Worm (Caenorhabditis elegans) whole organism, L4 larva: ENCODE data around the gene F22F7.2.
A peak's percentile ranks its signal among the peaks of the same experiment; 100 is the strongest.

Experiments used
- F10B5.3 ChIP-seq: sonication (generic microtip); optimal IDR thresholded peaks from 2 replicates; lab custom pipeline; 2016; ENCODE audit warnings: mild to moderate bottlenecking, missing genetic modification characterization, missing compliant biosample characterization
- F44E2.7 ChIP-seq: fragments of 200-800 bp; sonication (Bioruptor generic); IDR thresholded peaks from 2 replicates; pipeline ENCODE4 v2.1.2; 2022; ENCODE audit warnings: missing genetic modification characterization, missing compliant biosample characterization
- Y48G9A.11 ChIP-seq: fragments of 200-800 bp; sonication (Bioruptor generic); IDR thresholded peaks from 2 replicates; pipeline ENCODE4 v1.3.6; 2022; ENCODE audit warnings: missing genetic modification reagents, missing genetic modification characterization, missing compliant biosample characterization
- Y5F2A.4 ChIP-seq: fragments of 200-800 bp; sonication (Bioruptor generic); optimal IDR thresholded peaks from 2 replicates; lab custom pipeline; 2018; ENCODE audit warnings: mild to moderate bottlenecking, missing genetic modification characterization, missing compliant biosample characterization
- ZK337.2 ChIP-seq: fragments of 200-800 bp; sonication (Bioruptor generic); IDR thresholded peaks from 2 replicates; pipeline ENCODE4 v1.3.6; 2022; ENCODE audit warnings: missing genetic modification reagents, missing genetic modification characterization, missing compliant biosample characterization
- aha-1 ChIP-seq: fragments of 150-350 bp; peaks from one replicate; lab custom pipeline; 2014; ENCODE audit warnings: missing biosample characterization, missing genetic modification characterization
- aly-2 ChIP-seq: sonication (generic microtip); optimal IDR thresholded peaks from 2 replicates; lab custom pipeline; 2018; ENCODE audit warnings: missing biosample characterization, missing genetic modification characterization
- attf-4 ChIP-seq: sonication (generic microtip); optimal IDR thresholded peaks from 3 replicates; lab custom pipeline; 2017; ENCODE audit warnings: missing biosample characterization, missing genetic modification characterization
- ceh-20 ChIP-seq: fragments of 200-800 bp; sonication (Bioruptor generic); IDR thresholded peaks from 2 replicates; pipeline ENCODE4 v1.3.6; 2022; ENCODE audit warnings: missing genetic modification reagents, missing genetic modification characterization, missing compliant biosample characterization
- ceh-44 ChIP-seq: fragments of 200-800 bp; sonication (Bioruptor generic); IDR thresholded peaks from 2 replicates; pipeline ENCODE4 v1.3.6; 2022; ENCODE audit warnings: missing genetic modification reagents, missing genetic modification characterization, missing compliant biosample characterization
- ceh-82 ChIP-seq: sonication (generic microtip); optimal IDR thresholded peaks from 2 replicates; lab custom pipeline; 2017; ENCODE audit warnings: missing biosample characterization, missing genetic modification characterization
- daf-16 ChIP-seq, 3 experiments: sonication (generic microtip); optimal IDR thresholded peaks; 2 replicates each; lab custom pipeline; 2016 to 2017; ENCODE audit warnings: missing genetic modification characterization in 3 of 3, missing genetic modification reagents in 3 of 3, mild to moderate bottlenecking in 2 of 3, missing compliant biosample characterization in 2 of 3, missing biosample characterization in 1 of 3, moderate library complexity in 1 of 3
- dmd-6 ChIP-seq: fragments of 200-800 bp; sonication (Bioruptor generic); IDR thresholded peaks from 2 replicates; pipeline ENCODE4 v1.3.6; 2022; ENCODE audit warnings: missing genetic modification reagents, missing genetic modification characterization, missing compliant biosample characterization
- dmd-8 ChIP-seq: fragments of 200-800 bp; sonication (Bioruptor generic); IDR thresholded peaks from 2 replicates; pipeline ENCODE4 v1.3.6; 2022; ENCODE audit warnings: missing genetic modification characterization, missing compliant biosample characterization
- dve-1 ChIP-seq: sonication (generic microtip); optimal IDR thresholded peaks from 2 replicates; lab custom pipeline; 2017; ENCODE audit warnings: antibody characterized with exemption, mild to moderate bottlenecking, missing genetic modification characterization, missing compliant biosample characterization; ENCODE audit not compliant: insufficient read depth
- egl-43 ChIP-seq: fragments of 200-800 bp; sonication (Bioruptor generic); IDR thresholded peaks from 2 replicates; pipeline ENCODE4 v1.3.6; 2022; ENCODE audit warnings: missing genetic modification reagents, missing genetic modification characterization, missing compliant biosample characterization
- fkh-10 ChIP-seq: fragments of 150-350 bp; optimal IDR thresholded peaks from 2 replicates; lab custom pipeline; 2014; ENCODE audit warnings: missing biosample characterization, missing genetic modification reagents, missing genetic modification characterization
- hif-1 ChIP-seq, 2 experiments: sonication (generic microtip); optimal IDR thresholded peaks; 2 replicates each; lab custom pipeline; 2016 to 2017; ENCODE audit warnings: missing compliant biosample characterization in 2 of 2, missing genetic modification characterization in 2 of 2, missing genetic modification reagents in 2 of 2, missing genotype in 2 of 2, mild to moderate bottlenecking in 1 of 2
- hlh-11 ChIP-seq: fragments of 200-800 bp; sonication (Bioruptor generic); optimal IDR thresholded peaks from 2 replicates; lab custom pipeline; 2018; ENCODE audit warnings: mild to moderate bottlenecking, missing genetic modification characterization, missing compliant biosample characterization
- hlh-30 ChIP-seq: sonication (generic microtip); optimal IDR thresholded peaks from 2 replicates; lab custom pipeline; 2017; ENCODE audit warnings: antibody characterized with exemption, mild to moderate bottlenecking, missing genetic modification characterization, missing compliant biosample characterization; ENCODE audit not compliant: insufficient read depth
- hmg-1.1 ChIP-seq: fragments of 200-800 bp; sonication (Bioruptor generic); IDR thresholded peaks from 2 replicates; pipeline ENCODE4 v1.3.6; 2022; ENCODE audit warnings: missing genetic modification reagents, missing genetic modification characterization, missing compliant biosample characterization
- lin-1 ChIP-seq: fragments of 200-800 bp; sonication (Bioruptor generic); IDR thresholded peaks from 2 replicates; pipeline ENCODE4 v1.3.6; 2022; ENCODE audit warnings: missing genetic modification reagents, missing genetic modification characterization, missing compliant biosample characterization
- lin-38 ChIP-seq: fragments of 200-800 bp; sonication (Bioruptor generic); IDR thresholded peaks from 2 replicates; pipeline ENCODE4 v1.3.6; 2022; ENCODE audit warnings: missing genetic modification reagents, missing genetic modification characterization, missing compliant biosample characterization
- lir-3 ChIP-seq: sonication (generic microtip); optimal IDR thresholded peaks from 2 replicates; lab custom pipeline; 2016; ENCODE audit warnings: mild to moderate bottlenecking, missing genetic modification characterization, missing compliant biosample characterization
- lsy-2 ChIP-seq, 2 experiments: fragments of 150-350 bp in 1 of 2; sonication (generic microtip) in 1 of 2; optimal IDR thresholded peaks; 2 replicates each; lab custom pipeline; 2014 to 2017; ENCODE audit warnings: missing biosample characterization in 2 of 2, missing genetic modification characterization in 2 of 2
- madf-5 ChIP-seq, 2 experiments: fragments of 200-800 bp; sonication (Bioruptor generic); IDR thresholded peaks; 2 replicates each; pipeline ENCODE4 v1.3.6; 2022; ENCODE audit warnings: missing compliant biosample characterization in 2 of 2, missing genetic modification characterization in 2 of 2
- mdl-1 ChIP-seq, 2 experiments: fragments of 150-350 bp in 1 of 2; sonication (generic microtip) in 1 of 2; optimal IDR thresholded peaks; 2 replicates each; lab custom pipeline; 2014 to 2017; ENCODE audit warnings: missing biosample characterization in 2 of 2, missing genetic modification characterization in 2 of 2
- mep-1 ChIP-seq: fragments of 150-350 bp; sonication (generic microtip); optimal IDR thresholded peaks from 3 replicates; lab custom pipeline; 2014; ENCODE audit warnings: missing biosample characterization, missing genetic modification characterization
- mes-2 ChIP-seq: sonication (generic microtip); optimal IDR thresholded peaks from 2 replicates; lab custom pipeline; 2016; ENCODE audit warnings: missing genotype, mild to moderate bottlenecking, missing genetic modification characterization, missing compliant biosample characterization; ENCODE audit not compliant: poor library complexity, severe bottlenecking
- nhr-10 ChIP-seq: fragments of 150-350 bp; optimal IDR thresholded peaks from 2 replicates; lab custom pipeline; 2014; ENCODE audit warnings: missing biosample characterization, missing genetic modification characterization
- nhr-102 ChIP-seq: sonication (generic microtip); optimal IDR thresholded peaks from 2 replicates; lab custom pipeline; 2016; ENCODE audit warnings: mild to moderate bottlenecking, missing genetic modification characterization, moderate library complexity, missing compliant biosample characterization
- nhr-11 ChIP-seq: fragments of 150-350 bp; optimal IDR thresholded peaks from 2 replicates; lab custom pipeline; 2014; ENCODE audit warnings: missing biosample characterization, missing genetic modification characterization
- nhr-28 ChIP-seq: fragments of 150-350 bp; optimal IDR thresholded peaks from 2 replicates; lab custom pipeline; 2014; ENCODE audit warnings: missing biosample characterization, missing genetic modification characterization
- pqm-1 ChIP-seq: sonication (generic microtip); optimal IDR thresholded peaks from 2 replicates; lab custom pipeline; 2017; ENCODE audit warnings: missing biosample characterization, missing genetic modification characterization
- rbr-2 ChIP-seq: sonication (generic microtip); optimal IDR thresholded peaks from 2 replicates; lab custom pipeline; 2016; ENCODE audit warnings: missing genotype, missing genetic modification characterization, missing compliant biosample characterization
- saeg-2 ChIP-seq: fragments of 200-800 bp; sonication (Bioruptor generic); IDR thresholded peaks from 2 replicates; pipeline ENCODE4 v1.3.6; 2022; ENCODE audit warnings: missing genetic modification reagents, missing genetic modification characterization, missing compliant biosample characterization
- set-16 ChIP-seq: fragments of 200-800 bp; sonication (Bioruptor generic); IDR thresholded peaks from 2 replicates; pipeline ENCODE4 v1.3.6; 2022; ENCODE audit warnings: missing genetic modification reagents, missing genetic modification characterization, missing compliant biosample characterization
- snpc-1.2 ChIP-seq: fragments of 200-800 bp; sonication (Bioruptor generic); IDR thresholded peaks from 2 replicates; pipeline ENCODE4 v1.3.6; 2022; ENCODE audit warnings: missing genetic modification reagents, missing genetic modification characterization, missing compliant biosample characterization
- snpc-4 ChIP-seq: fragments of 150-350 bp; optimal IDR thresholded peaks from 2 replicates; lab custom pipeline; 2014; ENCODE audit warnings: missing biosample characterization, missing genetic modification characterization
- tag-97 ChIP-seq: fragments of 200-800 bp; sonication (Bioruptor generic); IDR thresholded peaks from 2 replicates; pipeline ENCODE4 v1.3.6; 2022; ENCODE audit warnings: missing genetic modification characterization, missing compliant biosample characterization
- tra-1 ChIP-seq: fragments of 200-800 bp; sonication (Bioruptor generic); IDR thresholded peaks from 2 replicates; pipeline ENCODE4 v1.3.6; 2022; ENCODE audit warnings: missing genetic modification reagents, missing genetic modification characterization, missing compliant biosample characterization
- unc-39 ChIP-seq: sonication (generic microtip); optimal IDR thresholded peaks from 2 replicates; lab custom pipeline; 2017; ENCODE audit warnings: missing biosample characterization, missing genetic modification characterization
- vab-7 ChIP-seq: fragments of 200-800 bp; sonication (Bioruptor generic); IDR thresholded peaks from 2 replicates; pipeline ENCODE4 v1.3.6; 2022; ENCODE audit warnings: missing genetic modification reagents, missing genetic modification characterization, missing compliant biosample characterization
- zag-1 ChIP-seq: fragments of 150-350 bp; optimal IDR thresholded peaks from 2 replicates; lab custom pipeline; 2014; ENCODE audit warnings: missing biosample characterization, missing genetic modification characterization
- zfp-2 ChIP-seq: sonication (generic microtip); optimal IDR thresholded peaks from 2 replicates; lab custom pipeline; 2016; ENCODE audit warnings: mild to moderate bottlenecking, missing genetic modification characterization, missing compliant biosample characterization
- ztf-11 ChIP-seq: fragments of 150-350 bp; optimal IDR thresholded peaks from 2 replicates; lab custom pipeline; 2014; ENCODE audit warnings: missing biosample characterization, missing genetic modification characterization

F22F7.2 gene

DNA sequence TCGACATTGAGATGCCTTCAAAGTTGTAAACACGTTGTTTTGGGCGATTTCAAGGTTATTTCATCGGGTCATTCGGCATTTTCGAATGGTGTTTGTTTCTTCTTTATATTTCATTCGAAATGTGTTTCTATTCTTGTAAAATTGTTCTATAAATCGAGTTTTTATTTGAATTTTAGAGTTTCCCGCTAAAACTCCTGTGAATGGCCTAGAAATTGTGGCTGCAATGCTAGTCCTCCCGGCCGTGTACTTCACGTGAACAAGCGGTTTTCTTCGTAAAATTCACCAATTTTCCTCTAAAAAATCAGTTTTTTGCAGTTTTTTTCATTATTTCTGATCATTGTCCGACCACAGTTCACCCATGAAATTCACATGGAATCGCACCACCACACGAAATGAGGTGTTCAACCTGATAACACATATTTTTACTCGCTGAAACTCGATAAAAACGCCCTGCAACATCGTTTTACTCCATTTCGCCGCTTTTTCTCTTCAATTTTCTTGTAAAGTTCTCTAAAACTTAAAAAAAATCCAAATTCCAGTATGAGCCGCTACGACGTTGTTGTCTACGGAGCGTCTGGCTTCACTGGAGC, 4.5 kb downstream of the F22F7.2 start, which contains the start of gene ldp-1 (continued):
- peak; percentile 34 for TF ChIP-seq hlh-11
- no peak for TF ChIP-seq saeg-2 (GFP tag; lab: Robert Waterston, UW)
- peak; percentile 48 for TF ChIP-seq dmd-6
- no peak for TF ChIP-seq nhr-102 (tag; lab: Kevin White, UChicago)
- no peak for TF ChIP-seq aly-2 (tag; lab: Kevin White, UChicago)
- TF ChIP-seq rbr-2 (tag; lab: Kevin White, UChicago): peak; percentile 13
- TF ChIP-seq lin-38: peak; percentile 64
- peak; percentile 10 for TF ChIP-seq mep-1
- TF ChIP-seq dve-1 (tag; lab: Kevin White, UChicago): peak; percentile 20
- TF ChIP-seq lin-1 (GFP tag; lab: Robert Waterston, UW): no peak
- TF ChIP-seq tag-97: no peak
- no peak for TF ChIP-seq snpc-4
- TF ChIP-seq dmd-8 (GFP tag; lab: Robert Waterston, UW): no peak
- no peak for TF ChIP-seq vab-7 (GFP tag; lab: Robert Waterston, UW)
- peak; percentile 97 for TF ChIP-seq mes-2 (tag; lab: Kevin White, UChicago)
- peak in 1 of 2 experiments; percentile 73 for TF ChIP-seq lsy-2 (tag; optimal IDR thresholded peaks at IDR 0.05; lab: Kevin White, UChicago)
- no peak for TF ChIP-seq zfp-2 (tag; lab: Kevin White, UChicago)
- no peak for TF ChIP-seq nhr-10 (tag; lab: Kevin White, UChicago)
- TF ChIP-seq attf-4 (tag; lab: Kevin White, UChicago): no peak
- TF ChIP-seq daf-16 (GFP tag; optimal IDR thresholded peaks at IDR 0.05; lab: Kevin White, UChicago): no peak
- TF ChIP-seq daf-16 (tag; optimal IDR thresholded peaks at IDR 0.05; lab: Kevin White, UChicago): no peak
- TF ChIP-seq hif-1 (tag; optimal IDR thresholded peaks at IDR 0.05; lab: Kevin White, UChicago): peak in 1 of 2 experiments; percentile 78
- TF ChIP-seq ztf-11: no peak
- TF ChIP-seq F10B5.3 (tag; lab: Kevin White, UChicago): no peak
- no peak for TF ChIP-seq zag-1
- TF ChIP-seq snpc-1.2 (GFP tag; lab: Robert Waterston, UW): no peak
- TF ChIP-seq unc-39 (tag; lab: Kevin White, UChicago): no peak
- no peak for TF ChIP-seq F44E2.7 (GFP tag; lab: Robert Waterston, UW)
- no peak for TF ChIP-seq Y48G9A.11 (GFP tag; lab: Robert Waterston, UW)
- no peak for TF ChIP-seq ceh-44 (GFP tag; lab: Robert Waterston, UW)

DNA sequence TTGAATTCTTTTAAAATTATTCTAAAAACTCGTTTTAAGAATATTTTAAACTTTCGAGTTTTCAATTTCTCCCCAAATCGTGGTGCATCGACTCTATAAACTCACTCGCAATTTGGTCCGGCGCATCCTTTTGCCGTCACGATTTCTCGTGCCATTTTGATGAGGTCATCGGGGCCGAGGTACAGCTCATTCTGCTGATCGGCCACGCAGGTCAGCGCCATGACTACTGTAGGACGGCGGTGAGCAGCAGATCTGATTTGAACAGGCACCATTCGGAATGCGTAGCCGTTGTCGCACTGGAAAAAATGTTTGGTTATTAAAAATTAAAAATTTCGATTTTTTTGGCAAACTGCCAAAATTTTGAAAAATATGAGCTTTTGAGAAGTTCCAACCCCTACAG, 10.1 kb downstream of the F22F7.2 start:
- TF ChIP-seq ZK337.2 (GFP tag; lab: Robert Waterston, UW) (no peak), egl-43 (GFP tag; lab: Robert Waterston, UW) (peak; percentile 65; the same call in 1 of the 2 replicates), nhr-102 (tag; lab: Kevin White, UChicago) (no peak), zag-1 (no peak), Y5F2A.4 (GFP tag; lab: Kevin White, UChicago) (no peak), ztf-11 (no peak), set-16 (peak; percentile 31; the same call in 1 of the 2 replicates), saeg-2 (GFP tag; lab: Robert Waterston, UW) (no peak), lir-3 (tag; lab: Kevin White, UChicago) (no peak), F44E2.7 (GFP tag; lab: Robert Waterston, UW) (no peak), Y48G9A.11 (GFP tag; lab: Robert Waterston, UW) (no peak)

DNA sequence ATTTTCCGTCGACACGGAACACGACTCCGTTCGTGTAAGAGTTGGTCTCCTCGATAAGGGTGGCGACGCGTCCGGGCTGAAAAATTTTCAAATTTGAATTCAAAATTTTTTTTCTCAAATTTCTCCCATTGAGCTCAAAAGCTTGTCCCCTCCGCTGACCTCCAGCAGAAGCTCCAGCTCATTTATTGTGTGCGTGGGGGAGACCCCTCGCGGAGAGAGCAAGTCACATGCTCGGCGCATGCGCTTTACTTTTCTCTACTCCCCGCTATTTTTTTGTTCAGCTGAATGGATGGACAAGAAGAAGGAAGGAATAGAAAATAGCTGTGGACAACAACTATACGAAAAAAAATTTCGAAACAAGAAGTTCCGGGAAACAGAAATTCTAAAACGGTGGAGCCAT, 10.9 kb downstream of the F22F7.2 start:
- peak; percentile 74 for TF ChIP-seq fkh-10 (GFP tag; lab: Kevin White, UChicago)
- TF ChIP-seq dmd-6: peak; percentile 73
- 0 out of 2 replicates have a peak, but pooled peaks have one; percentile 32 for TF ChIP-seq tra-1 (GFP tag; lab: Robert Waterston, UW)
- peak; percentile 71 to 93 for TF ChIP-seq mdl-1 (tag; optimal IDR thresholded peaks at IDR 0.05; lab: Kevin White, UChicago)
- TF ChIP-seq hif-1 (tag; optimal IDR thresholded peaks at IDR 0.05; lab: Kevin White, UChicago): peak in 1 of 2 experiments; percentile 76
- TF ChIP-seq pqm-1 (tag; lab: Kevin White, UChicago): no peak
- peak; percentile 49 for TF ChIP-seq nhr-11 (tag; lab: Kevin White, UChicago)
- no peak for TF ChIP-seq madf-5 (GFP tag; IDR thresholded peaks at IDR 0.05; lab: Robert Waterston, UW)
- no peak for TF ChIP-seq zag-1
- TF ChIP-seq ceh-82 (tag; lab: Kevin White, UChicago): no peak
- TF ChIP-seq hlh-11: peak; percentile 83
- peak; percentile 1 for TF ChIP-seq nhr-28
- peak; percentile 96 for TF ChIP-seq hlh-30
- peak; percentile 74 for TF ChIP-seq mep-1
- peak; percentile 68 for TF ChIP-seq hmg-1.1 (GFP tag; lab: Robert Waterston, UW)
- TF ChIP-seq lin-38: peak; percentile 33
- TF ChIP-seq lsy-2 (tag; optimal IDR thresholded peaks at IDR 0.05; lab: Kevin White, UChicago): peak in 1 of 2 experiments; percentile 74
- peak; percentile 31; the same call in 1 of the 2 replicates for TF ChIP-seq ceh-20 (GFP tag; lab: Robert Waterston, UW)
- TF ChIP-seq aha-1 (tag; lab: Kevin White, UChicago): peak; percentile 95
- no peak for TF ChIP-seq Y48G9A.11 (GFP tag; lab: Robert Waterston, UW)
- peak; percentile 64 for TF ChIP-seq set-16
